Worm (Caenorhabditis elegans) whole organism, L4 larva: ENCODE results near the gene C17C3.11.

ENCODE experiments used
- F49E8.2 ChIP-seq: sonication (generic microtip); optimal IDR thresholded peaks from 2 replicates; lab custom pipeline; 2016; ENCODE audit warnings: missing compliant biosample characterization, mild to moderate bottlenecking, missing genetic modification characterization, borderline replicate concordance
- R02D3.7 ChIP-seq: fragments of 150-350 bp; sonication (generic microtip); optimal IDR thresholded peaks from 3 replicates; lab custom pipeline; 2014; ENCODE audit warnings: missing biosample characterization, missing genetic modification characterization
- Y48G9A.11 ChIP-seq: fragments of 200-800 bp; sonication (Bioruptor generic); IDR thresholded peaks from 2 replicates; pipeline ENCODE4 v1.3.6; 2022; ENCODE audit warnings: missing genetic modification reagents, missing genetic modification characterization, missing compliant biosample characterization
- dpl-1 ChIP-seq: fragments of 150-350 bp; optimal IDR thresholded peaks from 2 replicates; lab custom pipeline; 2014; ENCODE audit warnings: missing biosample characterization, missing genetic modification reagents, missing genetic modification characterization
- lin-39 ChIP-seq: fragments of 150-350 bp; optimal IDR thresholded peaks from 2 replicates; lab custom pipeline; 2014; ENCODE audit warnings: missing biosample characterization, missing genetic modification reagents, missing genetic modification characterization
- lsy-2 ChIP-seq, 2 experiments: fragments of 150-350 bp in 1 of 2; sonication (generic microtip) in 1 of 2; optimal IDR thresholded peaks; 2 replicates each; lab custom pipeline; 2014 to 2017; ENCODE audit warnings: missing biosample characterization in 2 of 2, missing genetic modification characterization in 2 of 2
- nhr-11 ChIP-seq: fragments of 150-350 bp; optimal IDR thresholded peaks from 2 replicates; lab custom pipeline; 2014; ENCODE audit warnings: missing biosample characterization, missing genetic modification characterization
- pha-4 ChIP-seq, 2 experiments: fragments of 150-350 bp in 1 of 2; fragments of 200-800 bp in 1 of 2; sonication (Bioruptor generic) in 1 of 2; IDR thresholded peaks in 1 of 2; optimal IDR thresholded peaks in 1 of 2; 2 replicates each; pipeline versions ENCODE4 v1.3.6 to Lab custom; 2014 to 2022; ENCODE audit warnings: missing genetic modification characterization in 2 of 2, missing genetic modification reagents in 2 of 2, missing biosample characterization in 1 of 2, missing compliant biosample characterization in 1 of 2
- unc-39 ChIP-seq: sonication (generic microtip); optimal IDR thresholded peaks from 2 replicates; lab custom pipeline; 2017; ENCODE audit warnings: missing biosample characterization, missing genetic modification characterization
- zag-1 ChIP-seq: fragments of 150-350 bp; optimal IDR thresholded peaks from 2 replicates; lab custom pipeline; 2014; ENCODE audit warnings: missing biosample characterization, missing genetic modification characterization

DNA sequence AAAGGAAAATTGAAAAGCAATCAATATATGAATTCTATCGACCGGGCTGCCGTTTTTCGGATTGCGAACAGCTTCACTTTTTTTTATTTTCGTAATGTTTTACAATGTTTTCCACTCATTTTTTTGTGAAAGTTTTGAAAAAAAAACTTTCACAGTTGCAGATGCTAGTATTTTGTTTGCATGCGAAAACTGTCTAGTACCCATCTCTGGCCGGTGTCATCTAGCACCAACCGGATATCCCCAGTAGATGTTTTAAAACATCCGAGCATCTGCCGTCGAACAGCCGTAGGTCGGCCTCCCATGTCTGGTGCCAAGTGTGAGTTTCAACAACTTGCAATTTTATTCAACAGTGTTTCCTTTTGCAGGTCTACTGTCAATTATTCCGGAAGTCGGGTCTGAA lies 16.2 kb upstream of the C17C3.11 start, which contains the start of gene ZK177.12:
- TF ChIP-seq R02D3.7 (tag; lab: Kevin White, UChicago) (no peak), Y48G9A.11 (GFP tag; lab: Robert Waterston, UW) (no peak), nhr-11 (tag; lab: Kevin White, UChicago) (no peak), pha-4 (GFP tag; IDR thresholded peaks at IDR 0.05; lab: Robert Waterston, UW) (no peak), pha-4 (tag; optimal IDR thresholded peaks at IDR 0.05; lab: Kevin White, UChicago) (no peak), unc-39 (tag; lab: Kevin White, UChicago) (no peak), lsy-2 (tag; optimal IDR thresholded peaks at IDR 0.05; lab: Kevin White, UChicago) (no peak), dpl-1 (GFP tag; lab: Kevin White, UChicago) (no peak), zag-1 (tag; lab: Kevin White, UChicago) (no peak), F49E8.2 (no peak), lin-39 (no peak)
